Fruit fly (Drosophila melanogaster): ENCODE measurements around the gene tnc.

tnc gene

DNA sequence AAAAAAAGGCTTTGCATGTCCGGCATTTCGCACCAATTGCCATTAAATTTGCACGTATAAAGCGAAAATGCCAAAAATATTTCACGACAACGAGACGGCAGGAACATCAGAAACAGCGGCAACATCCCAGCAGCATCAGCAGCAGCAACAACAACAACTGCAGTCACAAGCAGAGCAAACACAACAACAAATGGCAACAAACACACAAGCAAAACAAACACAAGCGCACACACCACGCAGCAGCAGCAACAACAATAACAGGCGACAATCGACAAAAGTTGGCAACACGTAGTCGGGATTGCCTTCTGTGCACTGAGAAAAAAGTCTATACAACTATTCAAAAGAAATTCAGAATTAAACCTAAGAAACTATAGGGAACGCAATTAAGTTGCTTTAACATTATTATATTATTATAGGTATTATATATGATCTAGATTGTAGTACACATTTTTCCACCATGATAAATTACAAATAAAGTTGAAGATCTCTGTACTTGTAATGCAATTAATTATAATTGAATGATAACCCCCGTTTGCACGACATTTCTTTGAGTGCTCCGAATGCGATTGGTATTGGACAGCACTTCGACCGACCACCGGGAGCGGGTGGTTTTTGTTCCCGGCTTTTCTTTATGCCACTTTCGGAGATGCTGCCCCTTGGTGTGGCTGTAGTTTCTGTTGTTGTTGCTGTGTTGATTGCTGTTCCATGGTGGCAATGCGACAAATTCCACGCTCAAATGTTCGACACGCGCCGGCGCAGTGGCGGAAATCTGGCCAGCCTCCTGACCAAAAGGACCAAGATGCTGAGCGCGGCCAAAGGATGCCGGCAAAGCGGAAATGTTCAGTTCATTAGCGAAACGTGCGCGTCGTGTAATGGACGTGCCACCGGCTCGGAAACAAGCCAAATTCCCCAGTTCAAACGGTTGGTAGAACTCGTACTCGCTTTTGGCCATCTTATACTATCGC is at the start of gene tnc (continued):
- TF ChIP-seq CG17568 (GFP tag; optimal IDR thresholded peaks at IDR 0.05) (no peak), btn (GFP tag; optimal IDR thresholded peaks at IDR 0.05) (no peak), CG9727 (GFP tag; optimal IDR thresholded peaks at IDR 0.05) (peak; percentile 65), CG9797 (GFP tag; optimal IDR thresholded peaks at IDR 0.05) (no peak), CG9932 (GFP tag; IDR thresholded peaks at IDR 0.05) (peak; percentile 35; the same call in 1 of the 2 replicates), zen2 (GFP tag; IDR thresholded peaks at IDR 0.05; ENCODE audit: partially characterized antibody) (no peak), CG11456 (GFP tag; IDR thresholded peaks at IDR 0.05) (no peak), CG2875 (GFP tag; optimal IDR thresholded peaks at IDR 0.05) (peak; percentile 18), CG30020 (tag; optimal IDR thresholded peaks at IDR 0.05) (no peak), ems (GFP tag; optimal IDR thresholded peaks at IDR 0.05) (no peak), otp (GFP tag; IDR thresholded peaks at IDR 0.05) (no peak), klu (GFP tag; IDR thresholded peaks at IDR 0.05) (no peak), Six4 (GFP tag; optimal IDR thresholded peaks at IDR 0.05) (no peak), slbo (GFP tag; IDR thresholded peaks at IDR 0.05) (peak; percentile 53), Scr (GFP tag; IDR thresholded peaks at IDR 0.05; ENCODE audit: partially characterized antibody) (no peak), Doc2 (GFP tag; IDR thresholded peaks at IDR 0.05) (no peak), CG3726 (GFP tag; IDR thresholded peaks at IDR 0.05) (no peak), so (GFP tag; IDR thresholded peaks at IDR 0.05) (peak; percentile 43; the same call in 1 of the 3 replicates), ab (GFP tag; optimal IDR thresholded peaks at IDR 0.05) (no peak), CG4820 (GFP tag; optimal IDR thresholded peaks at IDR 0.05) (peak; percentile 4), CG14667 (GFP tag; IDR thresholded peaks at IDR 0.05) (no peak), nau (GFP tag; optimal IDR thresholded peaks at IDR 0.05) (peak; percentile 42), jumu (GFP tag; optimal IDR thresholded peaks at IDR 0.05) (no peak), pros (GFP tag; optimal IDR thresholded peaks at IDR 0.05) (no peak), hth (optimal IDR thresholded peaks at IDR 0.05) (no peak), salm (tag; optimal IDR thresholded peaks at IDR 0.05) (no peak), CG9437 (GFP tag; optimal IDR thresholded peaks at IDR 0.05) (peak; percentile 27), amos (GFP tag; IDR thresholded peaks at IDR 0.05; ENCODE audit: partially characterized antibody) (no peak), tna (GFP tag; IDR thresholded peaks at IDR 0.05; ENCODE audit: partially characterized antibody) (no peak), CG15601 (tag; optimal IDR thresholded peaks at IDR 0.05) (peak; percentile 27), pho (GFP tag; optimal IDR thresholded peaks at IDR 0.05) (no peak), chn (GFP tag; optimal IDR thresholded peaks at IDR 0.05) (no peak), vvl (GFP tag; IDR thresholded peaks at IDR 0.05) (no peak), CG15514 (GFP tag; optimal IDR thresholded peaks at IDR 0.05) (peak; percentile 37), CG10267 (tag; optimal IDR thresholded peaks at IDR 0.05) (peak; percentile 42), Hsf (GFP tag; optimal IDR thresholded peaks at IDR 0.05) (no peak), CG12071 (GFP tag; optimal IDR thresholded peaks at IDR 0.05) (no peak), CoRest (tag; optimal IDR thresholded peaks at IDR 0.05) (peak; percentile 73), Rx (GFP tag; IDR thresholded peaks at IDR 0.05) (no peak), CG3995 (GFP tag; optimal IDR thresholded peaks at IDR 0.05) (no peak), ash1 (GFP tag; optimal IDR thresholded peaks at IDR 0.05) (no peak), crc (GFP tag; optimal IDR thresholded peaks at IDR 0.05) (no peak), run (tag; optimal IDR thresholded peaks at IDR 0.05) (no peak), Fer2 (tag; optimal IDR thresholded peaks at IDR 0.05) (peak; percentile 15), H15 (GFP tag; IDR thresholded peaks at IDR 0.05) (no peak), CG13296 (GFP tag; optimal IDR thresholded peaks at IDR 0.05) (peak; percentile 34), sens-2 (GFP tag; IDR thresholded peaks at IDR 0.05) (no peak), bcd (GFP tag; optimal IDR thresholded peaks at IDR 0.05) (peak; percentile 58), CG6254 (GFP tag; optimal IDR thresholded peaks at IDR 0.05) (peak; percentile 8)
